Worm (Caenorhabditis elegans) whole organism, late embryonic: ENCODE results near the gene twk-22.

ENCODE experiments used
- K09A11.1 ChIP-seq: sonication (generic microtip); optimal IDR thresholded peaks from 2 replicates; lab custom pipeline; 2017; ENCODE audit warnings: antibody characterized with exemption, mild to moderate bottlenecking, missing genetic modification characterization, missing compliant biosample characterization; ENCODE audit not compliant: insufficient read depth
- T23F11.4 ChIP-seq: fragments of 200-800 bp; sonication (Bioruptor generic); optimal IDR thresholded peaks from 2 replicates; lab custom pipeline; 2018; ENCODE audit warnings: mild to moderate bottlenecking, missing genetic modification characterization, missing compliant biosample characterization
- ahr-1 ChIP-seq: sonication (generic microtip); optimal IDR thresholded peaks from 2 replicates; lab custom pipeline; 2016; ENCODE audit warnings: missing genetic modification characterization, missing compliant biosample characterization
- ama-1 ChIP-seq: fragments of 150-350 bp; optimal IDR thresholded peaks from 2 replicates; lab custom pipeline; 2014
- ceh-14 ChIP-seq: sonication (generic microtip); optimal IDR thresholded peaks from 2 replicates; lab custom pipeline; 2016; ENCODE audit warnings: missing genotype, missing genetic modification characterization, missing compliant biosample characterization
- ceh-22 ChIP-seq: sonication (generic microtip); optimal IDR thresholded peaks from 2 replicates; lab custom pipeline; 2017; ENCODE audit warnings: missing biosample characterization, missing genetic modification characterization
- ceh-31 ChIP-seq: sonication (generic microtip); optimal IDR thresholded peaks from 2 replicates; lab custom pipeline; 2016; ENCODE audit warnings: missing genetic modification characterization, missing compliant biosample characterization
- ceh-48 ChIP-seq: sonication (generic microtip); optimal IDR thresholded peaks from 2 replicates; lab custom pipeline; 2016; ENCODE audit warnings: missing genetic modification characterization, inconsistent platforms, missing compliant biosample characterization
- ceh-6 ChIP-seq: fragments of 200-800 bp; sonication (Bioruptor generic); optimal IDR thresholded peaks from 2 replicates; lab custom pipeline; 2018; ENCODE audit warnings: mild to moderate bottlenecking, missing genetic modification characterization, missing compliant biosample characterization
- ceh-9 ChIP-seq: sonication (generic microtip); optimal IDR thresholded peaks from 2 replicates; lab custom pipeline; 2016; ENCODE audit warnings: mild to moderate bottlenecking, missing genetic modification characterization, inconsistent platforms, missing compliant biosample characterization
- dve-1 ChIP-seq: sonication (generic microtip); optimal IDR thresholded peaks from 2 replicates; lab custom pipeline; 2017; ENCODE audit warnings: antibody characterized with exemption, mild to moderate bottlenecking, missing genetic modification characterization, missing compliant biosample characterization
- elt-2 ChIP-seq: sonication (generic microtip); optimal IDR thresholded peaks from 2 replicates; lab custom pipeline; 2016; ENCODE audit warnings: missing genetic modification reagents, missing genetic modification characterization, missing compliant biosample characterization
- ets-4 ChIP-seq: sonication (generic microtip); optimal IDR thresholded peaks from 2 replicates; lab custom pipeline; 2016; ENCODE audit warnings: missing genetic modification characterization, missing compliant biosample characterization
- eyg-1 ChIP-seq: sonication (generic microtip); optimal IDR thresholded peaks from 2 replicates; lab custom pipeline; 2016; ENCODE audit warnings: missing genotype, missing genetic modification characterization, missing compliant biosample characterization
- fax-1 ChIP-seq: sonication (generic microtip); optimal IDR thresholded peaks from 2 replicates; lab custom pipeline; 2016; ENCODE audit warnings: missing genotype, missing genetic modification characterization, missing compliant biosample characterization
- fkh-6 ChIP-seq: sonication (generic microtip); optimal IDR thresholded peaks from 2 replicates; lab custom pipeline; 2016; ENCODE audit warnings: missing genetic modification characterization, missing compliant biosample characterization
- gmeb-2 ChIP-seq: sonication (generic microtip); optimal IDR thresholded peaks from 2 replicates; lab custom pipeline; 2016; ENCODE audit warnings: missing genetic modification characterization, inconsistent platforms, missing compliant biosample characterization
- hlh-13 ChIP-seq: fragments of 200-800 bp; sonication (Bioruptor generic); optimal IDR thresholded peaks from 2 replicates; lab custom pipeline; 2018; ENCODE audit warnings: mild to moderate bottlenecking, missing genetic modification characterization, missing compliant biosample characterization
- hlh-30 ChIP-seq: sonication (generic microtip); optimal IDR thresholded peaks from 2 replicates; lab custom pipeline; 2017; ENCODE audit warnings: antibody characterized with exemption, missing genetic modification characterization, missing compliant biosample characterization; ENCODE audit not compliant: insufficient read depth
- hlh-8 ChIP-seq: sonication (generic microtip); optimal IDR thresholded peaks from 2 replicates; lab custom pipeline; 2016; ENCODE audit warnings: missing genotype, missing genetic modification characterization, missing compliant biosample characterization
- lim-6 ChIP-seq: sonication (generic microtip); optimal IDR thresholded peaks from 2 replicates; lab custom pipeline; 2016; ENCODE audit warnings: missing genetic modification characterization, missing compliant biosample characterization
- lin-11 ChIP-seq: fragments of 200-800 bp; sonication (Bioruptor generic); optimal IDR thresholded peaks from 2 replicates; lab custom pipeline; 2018; ENCODE audit warnings: mild to moderate bottlenecking, missing genetic modification characterization, missing compliant biosample characterization
- madf-2 ChIP-seq: sonication (generic microtip); optimal IDR thresholded peaks from 2 replicates; lab custom pipeline; 2017; ENCODE audit warnings: missing genetic modification characterization, missing compliant biosample characterization
- mec-3 ChIP-seq: sonication (generic microtip); optimal IDR thresholded peaks from 2 replicates; lab custom pipeline; 2016; ENCODE audit warnings: borderline replicate concordance, missing genetic modification characterization, missing compliant biosample characterization
- npax-4 ChIP-seq: sonication (generic microtip); optimal IDR thresholded peaks from 2 replicates; lab custom pipeline; 2016; ENCODE audit warnings: missing genetic modification characterization, missing compliant biosample characterization
- pat-9 ChIP-seq: fragments of 200-800 bp; sonication (Bioruptor generic); optimal IDR thresholded peaks from 2 replicates; lab custom pipeline; 2018; ENCODE audit warnings: mild to moderate bottlenecking, missing genetic modification characterization, moderate library complexity, missing compliant biosample characterization
- pha-4 ChIP-seq: fragments of 150-350 bp; optimal IDR thresholded peaks from 2 replicates; lab custom pipeline; 2018; ENCODE audit warnings: missing biosample characterization, missing genetic modification reagents, missing genetic modification characterization
- pqm-1 ChIP-seq: sonication (generic microtip); optimal IDR thresholded peaks from 2 replicates; lab custom pipeline; 2016; ENCODE audit warnings: missing genetic modification characterization, missing compliant biosample characterization
- pros-1 ChIP-seq: fragments of 150-350 bp; optimal IDR thresholded peaks from 2 replicates; lab custom pipeline; 2014; ENCODE audit warnings: missing biosample characterization, missing genetic modification reagents, missing genetic modification characterization
- ref-2 ChIP-seq: sonication (generic microtip); optimal IDR thresholded peaks from 2 replicates; lab custom pipeline; 2016; ENCODE audit warnings: missing genetic modification characterization, missing compliant biosample characterization
- rnt-1 ChIP-seq: sonication (generic microtip); optimal IDR thresholded peaks from 2 replicates; lab custom pipeline; 2016; ENCODE audit warnings: missing genetic modification characterization, missing compliant biosample characterization
- sdc-2 ChIP-seq: sonication (generic microtip); optimal IDR thresholded peaks from 2 replicates; lab custom pipeline; 2016; ENCODE audit warnings: missing genotype, missing genetic modification characterization, missing compliant biosample characterization
- sox-2 ChIP-seq: fragments of 200-800 bp; sonication (Bioruptor generic); IDR thresholded peaks from 2 replicates; pipeline ENCODE4 v1.3.6; 2022; ENCODE audit warnings: missing genetic modification reagents, missing genetic modification characterization, missing compliant biosample characterization
- unc-3 ChIP-seq, 2 experiments: fragments of 200-800 bp in 1 of 2; sonication (Bioruptor generic) in 1 of 2; sonication (generic microtip) in 1 of 2; conservative IDR thresholded peaks in 1 of 2; optimal IDR thresholded peaks in 1 of 2; 2 replicates each; pipeline versions ENCODE4 v1.3.6 to Lab custom; 2016 to 2022; ENCODE audit warnings: missing compliant biosample characterization in 2 of 2, missing genetic modification characterization in 2 of 2, missing genetic modification reagents in 1 of 2
- unc-42 ChIP-seq: sonication (generic microtip); optimal IDR thresholded peaks from 2 replicates; lab custom pipeline; 2016; ENCODE audit warnings: missing genotype, missing genetic modification characterization, missing compliant biosample characterization
- unc-55 ChIP-seq: sonication (generic microtip); optimal IDR thresholded peaks from 2 replicates; lab custom pipeline; 2017; ENCODE audit warnings: missing biosample characterization, missing genetic modification reagents, missing genetic modification characterization
- zip-5 ChIP-seq: sonication (generic microtip); optimal IDR thresholded peaks from 2 replicates; lab custom pipeline; 2016; ENCODE audit warnings: missing genetic modification characterization, missing compliant biosample characterization

The twk-22 gene

ce11 chrX:16275255-16275813, 30.9 kb upstream of the twk-22 start, which contains the start of gene sdc-1 (continued):
- TF ChIP-seq unc-55 = no peak
- no peak for TF ChIP-seq ahr-1 (tag; lab: Kevin White, UChicago)
- no peak for TF ChIP-seq zip-5 (tag; lab: Kevin White, UChicago)
- no peak for TF ChIP-seq ceh-6 (GFP tag; lab: Kevin White, UChicago)
- peak; percentile 8 for TF ChIP-seq ceh-31 (tag; lab: Kevin White, UChicago)
- TF ChIP-seq ets-4 (tag; lab: Kevin White, UChicago) = no peak
- no peak for TF ChIP-seq dve-1 (tag; lab: Kevin White, UChicago)
- TF ChIP-seq lim-6 (tag; lab: Kevin White, UChicago) = no peak
- no peak for TF ChIP-seq pat-9 (tag; lab: Kevin White, UChicago)
- no peak for TF ChIP-seq hlh-30 (tag; lab: Kevin White, UChicago)
- no peak for TF ChIP-seq pha-4 (tag; lab: Kevin White, UChicago)
- no peak for TF ChIP-seq ama-1 (lab: Kevin White, UChicago)

ce11 chrX:16283103-16283502, 23.2 kb upstream of the twk-22 start, which contains the start of gene F52E10.2:
F52E10.2 (minus strand) TSS chrX:16283203.
- TF ChIP-seq hlh-13 = no peak
- no peak for TF ChIP-seq pha-4 (tag; lab: Kevin White, UChicago)
- TF ChIP-seq elt-2 (tag; lab: Kevin White, UChicago) = no peak
- TF ChIP-seq sdc-2 (tag; lab: Kevin White, UChicago) = no peak
- TF ChIP-seq zip-5 (tag; lab: Kevin White, UChicago) = no peak
- no peak for TF ChIP-seq T23F11.4 (GFP tag; lab: Kevin White, UChicago)
- no peak for TF ChIP-seq sox-2 (GFP tag; lab: Robert Waterston, UW)
- no peak for TF ChIP-seq npax-4 (tag; lab: Kevin White, UChicago)
- no peak for TF ChIP-seq pros-1 (tag; lab: Kevin White, UChicago)
- TF ChIP-seq unc-42 (tag; lab: Kevin White, UChicago) = no peak
- no peak for TF ChIP-seq gmeb-2 (tag; lab: Kevin White, UChicago)
- TF ChIP-seq ref-2 (tag; lab: Kevin White, UChicago) = no peak
- TF ChIP-seq lin-11 = no peak
- no peak for TF ChIP-seq rnt-1 (tag; lab: Kevin White, UChicago)
- TF ChIP-seq, all 69 proteins: peak for 0

ce11 chrX:16285151-16285550, 21.1 kb upstream of the twk-22 start:
- TF ChIP-seq eyg-1 (tag; lab: Kevin White, UChicago) = no peak
- no peak for TF ChIP-seq pha-4 (tag; lab: Kevin White, UChicago)
- TF ChIP-seq hlh-8 (tag; lab: Kevin White, UChicago) = no peak
- TF ChIP-seq pat-9 (tag; lab: Kevin White, UChicago) = no peak
- no peak for TF ChIP-seq ceh-14 (tag; lab: Kevin White, UChicago)
- TF ChIP-seq pros-1 (tag; lab: Kevin White, UChicago) = no peak
- no peak for TF ChIP-seq fax-1 (tag; lab: Kevin White, UChicago)
- no peak for TF ChIP-seq fkh-6 (tag; lab: Kevin White, UChicago)
- TF ChIP-seq ceh-6 (GFP tag; lab: Kevin White, UChicago) = no peak
- no peak for TF ChIP-seq gmeb-2 (tag; lab: Kevin White, UChicago)
- no peak for TF ChIP-seq K09A11.1 (tag; lab: Kevin White, UChicago)
- TF ChIP-seq ceh-9 = no peak
- TF ChIP-seq ceh-22 (tag; lab: Kevin White, UChicago) = no peak
- no peak for TF ChIP-seq madf-2 (tag; lab: Kevin White, UChicago)
- no peak for TF ChIP-seq unc-3 (GFP tag; conservative IDR thresholded peaks at IDR 0.05; lab: Robert Waterston, UW)
- TF ChIP-seq unc-3 (tag; optimal IDR thresholded peaks at IDR 0.05; lab: Kevin White, UChicago) = no peak
- no peak for TF ChIP-seq T23F11.4 (GFP tag; lab: Kevin White, UChicago)

- TF ChIP-seq ceh-6 (GFP tag; lab: Kevin White, UChicago) = no peak
- no peak for TF ChIP-seq mec-3
- TF ChIP-seq npax-4 (tag; lab: Kevin White, UChicago) = no peak
- TF ChIP-seq sdc-2 (tag; lab: Kevin White, UChicago) = no peak
- TF ChIP-seq pqm-1 (tag; lab: Kevin White, UChicago) = no peak
- TF ChIP-seq ceh-48 = no peak
- no peak for TF ChIP-seq lim-6 (tag; lab: Kevin White, UChicago)
- no peak for TF ChIP-seq unc-42 (tag; lab: Kevin White, UChicago)
Observed at ce11 chrX:16289635-16290034, 16.6 kb upstream of the twk-22 start.
